Worm (Caenorhabditis elegans) whole organism, young adult: ENCODE data around the gene spp-21.

Experiments
- B0019.2 ChIP-seq: fragments of 200-800 bp; sonication (Bioruptor generic); conservative IDR thresholded peaks from 2 replicates; pipeline ENCODE4 v1.3.6; 2022; ENCODE audit warnings: missing genetic modification reagents, missing genetic modification characterization, missing compliant biosample characterization
- B0336.3 ChIP-seq: fragments of 200-800 bp; sonication (Bioruptor generic); IDR thresholded peaks from 2 replicates; pipeline ENCODE4 v1.3.6; 2022; ENCODE audit warnings: missing genetic modification characterization, missing compliant biosample characterization
- D2030.7 ChIP-seq: fragments of 200-800 bp; sonication (Bioruptor generic); IDR thresholded peaks from 2 replicates; pipeline ENCODE4 v1.3.6; 2022; ENCODE audit warnings: missing genetic modification reagents, missing genetic modification characterization, missing compliant biosample characterization
- F10E7.11 ChIP-seq: sonication (generic microtip); optimal IDR thresholded peaks from 2 replicates; lab custom pipeline; 2017; ENCODE audit warnings: mild to moderate bottlenecking, missing genetic modification characterization, moderate library complexity, missing compliant biosample characterization
- F52B5.7 ChIP-seq: sonication (generic microtip); optimal IDR thresholded peaks from 2 replicates; lab custom pipeline; 2016; ENCODE audit warnings: mild to moderate bottlenecking, missing genetic modification characterization, missing compliant biosample characterization
- F57A8.1 ChIP-seq: fragments of 200-800 bp; sonication (Bioruptor generic); optimal IDR thresholded peaks from 2 replicates; lab custom pipeline; 2018; ENCODE audit warnings: mild to moderate bottlenecking, missing genetic modification characterization, moderate library complexity, missing compliant biosample characterization
- F57C9.4 ChIP-seq: sonication (generic microtip); optimal IDR thresholded peaks from 2 replicates; lab custom pipeline; 2017; ENCODE audit warnings: mild to moderate bottlenecking, missing genetic modification characterization, missing compliant biosample characterization
- K12H6.12 ChIP-seq: fragments of 200-800 bp; sonication (Bioruptor generic); optimal IDR thresholded peaks from 2 replicates; lab custom pipeline; 2018; ENCODE audit warnings: mild to moderate bottlenecking, missing genetic modification characterization, missing compliant biosample characterization
- T26A5.8 ChIP-seq: sonication (generic microtip); optimal IDR thresholded peaks from 2 replicates; lab custom pipeline; 2016; ENCODE audit warnings: missing genetic modification characterization, missing compliant biosample characterization
- Y95B8A.8 ChIP-seq: fragments of 200-800 bp; sonication (Bioruptor generic); IDR thresholded peaks from 2 replicates; pipeline ENCODE4 v1.3.6; 2022; ENCODE audit warnings: missing genetic modification reagents, missing genetic modification characterization, missing compliant biosample characterization
- aptf-2 ChIP-seq: fragments of 200-800 bp; sonication (Bioruptor generic); conservative IDR thresholded peaks from 2 replicates; pipeline ENCODE4 v1.3.6; 2022; ENCODE audit warnings: missing genetic modification reagents, missing genetic modification characterization, missing compliant biosample characterization
- aptf-3 ChIP-seq: fragments of 200-800 bp; sonication (Bioruptor generic); IDR thresholded peaks from 2 replicates; pipeline ENCODE4 v1.3.6; 2022; ENCODE audit warnings: missing genetic modification characterization, missing compliant biosample characterization
- atf-7 ChIP-seq: sonication (generic microtip); optimal IDR thresholded peaks from 2 replicates; lab custom pipeline; 2017; ENCODE audit warnings: mild to moderate bottlenecking, missing genetic modification characterization, missing compliant biosample characterization
- attf-5 ChIP-seq: fragments of 200-800 bp; sonication (Bioruptor generic); optimal IDR thresholded peaks from 2 replicates; lab custom pipeline; 2018; ENCODE audit warnings: mild to moderate bottlenecking, missing genetic modification characterization, missing compliant biosample characterization
- bed-2 ChIP-seq: fragments of 200-800 bp; sonication (Bioruptor generic); IDR thresholded peaks from 2 replicates; pipeline ENCODE4 v1.3.6; 2022; ENCODE audit warnings: missing genetic modification reagents, missing genetic modification characterization, missing compliant biosample characterization
- cebp-1 ChIP-seq, 2 experiments: fragments of 200-800 bp in 1 of 2; sonication (Bioruptor generic) in 1 of 2; sonication (generic microtip) in 1 of 2; IDR thresholded peaks in 1 of 2; optimal IDR thresholded peaks in 1 of 2; 2 replicates each; pipeline versions ENCODE4 v1.3.6 to Lab custom; 2017 to 2022; ENCODE audit warnings: missing compliant biosample characterization in 2 of 2, missing genetic modification characterization in 2 of 2, mild to moderate bottlenecking in 1 of 2, missing genetic modification reagents in 1 of 2, moderate library complexity in 1 of 2
- cebp-2 ChIP-seq: fragments of 200-800 bp; sonication (Bioruptor generic); IDR thresholded peaks from 2 replicates; pipeline ENCODE4 v1.3.6; 2022; ENCODE audit warnings: missing genetic modification characterization, missing compliant biosample characterization
- ceh-40 ChIP-seq: fragments of 200-800 bp; sonication (Bioruptor generic); IDR thresholded peaks from 2 replicates; pipeline ENCODE4 v1.3.6; 2022; ENCODE audit warnings: missing genetic modification characterization, missing compliant biosample characterization
- ceh-79 ChIP-seq: sonication (generic microtip); optimal IDR thresholded peaks from 2 replicates; lab custom pipeline; 2017; ENCODE audit warnings: mild to moderate bottlenecking, missing genetic modification characterization, missing compliant biosample characterization
- chd-7 ChIP-seq: sonication (generic microtip); optimal IDR thresholded peaks from 2 replicates; lab custom pipeline; 2016; ENCODE audit warnings: mild to moderate bottlenecking, missing genetic modification characterization, moderate library complexity, missing compliant biosample characterization
- dpl-1 ChIP-seq: fragments of 150-350 bp; optimal IDR thresholded peaks from 2 replicates; lab custom pipeline; 2014; ENCODE audit warnings: missing biosample characterization, missing genetic modification reagents, missing genetic modification characterization
- egl-18 ChIP-seq: fragments of 200-800 bp; sonication (Bioruptor generic); IDR thresholded peaks from 2 replicates; pipeline ENCODE4 v1.3.6; 2022; ENCODE audit warnings: missing genetic modification reagents, missing genetic modification characterization, missing compliant biosample characterization
- egl-44 ChIP-seq: fragments of 200-800 bp; sonication (Bioruptor generic); IDR thresholded peaks from 2 replicates; pipeline ENCODE4 v1.3.6; 2022; ENCODE audit warnings: missing genetic modification reagents, missing genetic modification characterization, missing compliant biosample characterization
- egrh-3 ChIP-seq: fragments of 200-800 bp; sonication (Bioruptor generic); IDR thresholded peaks from 2 replicates; pipeline ENCODE4 v1.3.6; 2022; ENCODE audit warnings: missing genetic modification reagents, missing genetic modification characterization, missing compliant biosample characterization
- let-526 ChIP-seq: fragments of 200-800 bp; sonication (Bioruptor generic); IDR thresholded peaks from 2 replicates; pipeline ENCODE4 v1.3.6; 2022; ENCODE audit warnings: missing genetic modification reagents, missing genetic modification characterization, missing compliant biosample characterization
- let-607 ChIP-seq, 2 experiments: fragments of 200-800 bp in 1 of 2; sonication (Bioruptor generic) in 1 of 2; sonication (generic microtip) in 1 of 2; optimal IDR thresholded peaks; 2 replicates each; lab custom pipeline; 2016 to 2018; ENCODE audit warnings: mild to moderate bottlenecking in 2 of 2, missing compliant biosample characterization in 2 of 2, missing genetic modification characterization in 2 of 2, moderate library complexity in 2 of 2, missing genotype in 1 of 2
- lsy-27 ChIP-seq: sonication (generic microtip); optimal IDR thresholded peaks from 2 replicates; lab custom pipeline; 2017; ENCODE audit warnings: missing genetic modification characterization, mild to moderate bottlenecking, missing compliant biosample characterization, antibody characterized with exemption, missing genotype, borderline replicate concordance; ENCODE audit not compliant: insufficient read depth
- mcd-1 ChIP-seq: fragments of 200-800 bp; sonication (Bioruptor generic); IDR thresholded peaks from 2 replicates; pipeline ENCODE4 v1.3.6; 2022; ENCODE audit warnings: missing genetic modification reagents, missing genetic modification characterization, missing compliant biosample characterization
- nhr-80 ChIP-seq: sonication (generic microtip); optimal IDR thresholded peaks from 2 replicates; lab custom pipeline; 2016; ENCODE audit warnings: missing genetic modification characterization, missing compliant biosample characterization
- nhr-90 ChIP-seq: sonication (generic microtip); optimal IDR thresholded peaks from 2 replicates; lab custom pipeline; 2016; ENCODE audit warnings: missing genotype, mild to moderate bottlenecking, missing genetic modification characterization, missing compliant biosample characterization
- pbrm-1 ChIP-seq: fragments of 200-800 bp; sonication (Bioruptor generic); IDR thresholded peaks from 2 replicates; pipeline ENCODE4 v1.3.6; 2022; ENCODE audit warnings: missing genetic modification reagents, missing genetic modification characterization, missing compliant biosample characterization
- pha-4 ChIP-seq: fragments of 150-350 bp; sonication (generic microtip); optimal IDR thresholded peaks from 2 replicates; lab custom pipeline; 2014; ENCODE audit warnings: missing biosample characterization, missing genetic modification reagents, missing genetic modification characterization
- repo-1 ChIP-seq: sonication (generic microtip); optimal IDR thresholded peaks from 2 replicates; lab custom pipeline; 2017; ENCODE audit warnings: mild to moderate bottlenecking, missing genetic modification characterization, missing compliant biosample characterization
- sdz-38 ChIP-seq: sonication (generic microtip); optimal IDR thresholded peaks from 2 replicates; lab custom pipeline; 2016; ENCODE audit warnings: missing genotype, missing genetic modification characterization, missing compliant biosample characterization
- sea-2 ChIP-seq: fragments of 200-800 bp; sonication (Bioruptor generic); IDR thresholded peaks from 2 replicates; pipeline ENCODE4 v1.3.6; 2022; ENCODE audit warnings: missing genetic modification characterization, missing compliant biosample characterization
- snpc-1.1 ChIP-seq: sonication (generic microtip); optimal IDR thresholded peaks from 2 replicates; lab custom pipeline; 2017; ENCODE audit warnings: missing genetic modification characterization, mild to moderate bottlenecking, missing compliant biosample characterization, antibody characterized with exemption, moderate library complexity, missing genotype, missing genetic modification reagents; ENCODE audit not compliant: insufficient read depth
- snpc-1.3 ChIP-seq: sonication (generic microtip); optimal IDR thresholded peaks from 2 replicates; lab custom pipeline; 2017; ENCODE audit warnings: missing genetic modification characterization, mild to moderate bottlenecking, missing compliant biosample characterization, antibody characterized with exemption, moderate library complexity, missing genotype, missing genetic modification reagents; ENCODE audit not compliant: insufficient read depth
- snpc-4 ChIP-seq, 5 experiments: fragments of 150-350 bp in 1 of 5; sonication (generic microtip) in 4 of 5; optimal IDR thresholded peaks; 2 replicates each; lab custom pipeline; 2014 to 2018; ENCODE audit warnings: missing genetic modification characterization in 5 of 5, missing biosample characterization in 3 of 5, antibody characterized with exemption in 2 of 5, mild to moderate bottlenecking in 2 of 5, missing compliant biosample characterization in 2 of 5, missing genotype in 2 of 5, moderate library complexity in 2 of 5, missing genetic modification reagents in 1 of 5
- somi-1 ChIP-seq: fragments of 200-800 bp; sonication (Bioruptor generic); optimal IDR thresholded peaks from 2 replicates; lab custom pipeline; 2018; ENCODE audit warnings: mild to moderate bottlenecking, missing genetic modification characterization, missing compliant biosample characterization
- tlf-1 ChIP-seq: fragments of 200-800 bp; sonication (Bioruptor generic); optimal IDR thresholded peaks from 2 replicates; lab custom pipeline; 2018; ENCODE audit warnings: mild to moderate bottlenecking, missing genetic modification characterization, missing compliant biosample characterization
- xnd-1 ChIP-seq: sonication (generic microtip); optimal IDR thresholded peaks from 2 replicates; lab custom pipeline; 2016; ENCODE audit warnings: missing genotype, missing genetic modification reagents, missing genetic modification characterization, missing compliant biosample characterization
- zfh-2 ChIP-seq: fragments of 200-800 bp; sonication (Bioruptor generic); conservative IDR thresholded peaks from 2 replicates; pipeline ENCODE4 v1.3.6; 2022; ENCODE audit warnings: missing genetic modification reagents, missing genetic modification characterization, missing compliant biosample characterization
- ztf-22 ChIP-seq: fragments of 200-800 bp; sonication (Bioruptor generic); optimal IDR thresholded peaks from 2 replicates; lab custom pipeline; 2018; ENCODE audit warnings: mild to moderate bottlenecking, missing genetic modification characterization, moderate library complexity, missing compliant biosample characterization
- ztf-25 ChIP-seq: fragments of 200-800 bp; sonication (Bioruptor generic); IDR thresholded peaks from 2 replicates; pipeline ENCODE4 v1.3.6; 2022; ENCODE audit warnings: missing genetic modification reagents, missing genetic modification characterization, missing compliant biosample characterization
- ztf-26 ChIP-seq: sonication (generic microtip); optimal IDR thresholded peaks from 2 replicates; lab custom pipeline; 2017; ENCODE audit warnings: missing genetic modification characterization, missing compliant biosample characterization
- ztf-3 ChIP-seq: fragments of 200-800 bp; sonication (Bioruptor generic); optimal IDR thresholded peaks from 2 replicates; lab custom pipeline; 2018; ENCODE audit warnings: mild to moderate bottlenecking, missing genetic modification characterization, missing compliant biosample characterization

The spp-21 gene

DNA sequence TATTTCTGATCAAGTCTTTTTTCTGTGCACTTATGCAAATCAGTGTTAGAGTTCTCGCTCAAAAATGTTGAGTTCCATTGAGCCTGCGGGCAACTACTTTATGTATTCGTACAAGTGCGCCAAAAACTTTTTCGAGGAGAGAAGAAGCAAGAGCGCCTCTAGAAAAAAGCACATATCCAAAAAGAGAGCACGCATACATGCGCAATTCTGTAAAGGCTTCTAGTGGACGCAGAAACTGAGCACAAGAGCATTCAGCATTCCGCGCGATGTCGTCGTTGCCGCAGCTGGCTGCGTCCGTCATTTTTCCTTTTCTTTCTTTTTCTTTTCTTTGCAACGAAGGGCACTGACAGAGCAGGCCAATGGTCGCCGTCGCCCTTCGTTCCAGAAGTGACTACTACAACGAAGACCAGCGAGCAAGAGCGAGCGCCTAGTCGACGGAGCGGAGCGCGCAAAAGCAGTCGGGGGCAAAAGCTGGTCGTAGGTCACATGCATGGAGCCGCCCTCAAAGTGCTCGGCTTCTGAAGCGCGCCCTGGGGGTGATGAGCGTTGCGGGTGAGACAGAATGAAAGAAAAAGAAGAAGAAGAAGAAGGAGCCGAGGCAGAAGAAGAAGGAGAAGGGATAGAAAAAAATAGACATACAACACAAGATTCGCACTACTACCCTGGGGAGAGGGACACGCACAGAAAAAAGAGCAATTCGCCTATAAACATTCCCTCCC is 16.8 kb upstream of the spp-21 start (continued):
- TF ChIP-seq mcd-1 (GFP tag; lab: Robert Waterston, UW) (0 out of 2 replicates have a peak, but pooled peaks have one; percentile 22), bed-2 (GFP tag; lab: Robert Waterston, UW) (no peak), zfh-2 (peak; percentile 99), atf-7 (tag; lab: Kevin White, UChicago) (peak; percentile 24), aptf-3 (GFP tag; lab: Robert Waterston, UW) (no peak), ceh-79 (tag; lab: Kevin White, UChicago) (no peak), ztf-3 (GFP tag; lab: Kevin White, UChicago) (no peak), attf-5 (GFP tag; lab: Kevin White, UChicago) (peak; percentile 3), aptf-2 (GFP tag; lab: Robert Waterston, UW) (no peak), Y95B8A.8 (GFP tag; lab: Robert Waterston, UW) (no peak), let-607 (tag; optimal IDR thresholded peaks at IDR 0.05; lab: Kevin White, UChicago) (peak in 1 of 2 experiments; percentile 15), K12H6.12 (peak; percentile 86), repo-1 (tag; lab: Kevin White, UChicago) (no peak), lsy-27 (tag; lab: Kevin White, UChicago) (no peak), snpc-1.3 (tag; lab: Kevin White, UChicago) (no peak), egl-18 (GFP tag; lab: Robert Waterston, UW) (no peak), ztf-26 (tag; lab: Kevin White, UChicago) (peak; percentile 35), xnd-1 (tag; lab: Kevin White, UChicago) (no peak), chd-7 (peak; percentile 48), B0019.2 (GFP tag; lab: Robert Waterston, UW) (no peak), let-526 (GFP tag; lab: Robert Waterston, UW) (no peak), egrh-3 (GFP tag; lab: Robert Waterston, UW) (peak; percentile 84), T26A5.8 (no peak), F57C9.4 (tag; lab: Kevin White, UChicago) (no peak), nhr-80 (tag; lab: Kevin White, UChicago) (no peak), D2030.7 (GFP tag; lab: Robert Waterston, UW) (no peak), sea-2 (GFP tag; lab: Robert Waterston, UW) (no peak), dpl-1 (GFP tag; lab: Kevin White, UChicago) (no peak), somi-1 (GFP tag; lab: Kevin White, UChicago) (peak; percentile 32), snpc-4 (GFP tag; optimal IDR thresholded peaks at IDR 0.05; lab: Kevin White, UChicago) (no peak), snpc-4 (tag; optimal IDR thresholded peaks at IDR 0.05; lab: Kevin White, UChicago) (peak in 2 of 4 experiments; percentile 21 to 54), nhr-90 (tag; lab: Kevin White, UChicago) (no peak), pbrm-1 (GFP tag; lab: Robert Waterston, UW) (no peak), cebp-2 (GFP tag; lab: Robert Waterston, UW) (no peak), F57A8.1 (GFP tag; lab: Kevin White, UChicago) (no peak), F52B5.7 (no peak), sdz-38 (tag; lab: Kevin White, UChicago) (no peak), pha-4 (no peak), egl-44 (GFP tag; lab: Robert Waterston, UW) (no peak), B0336.3 (GFP tag; lab: Robert Waterston, UW) (peak; percentile 48; the same call in 1 of the 2 replicates), ceh-40 (no peak), tlf-1 (GFP tag; lab: Kevin White, UChicago) (peak; percentile 18), ztf-22 (GFP tag; lab: Kevin White, UChicago) (no peak), snpc-1.1 (tag; lab: Kevin White, UChicago) (no peak), F10E7.11 (tag; lab: Kevin White, UChicago) (no peak), ztf-25 (GFP tag; lab: Robert Waterston, UW) (no peak), cebp-1 (GFP tag; IDR thresholded peaks at IDR 0.05; lab: Robert Waterston, UW) (no peak), cebp-1 (tag; optimal IDR thresholded peaks at IDR 0.05; lab: Kevin White, UChicago) (peak; percentile 65)
